Fruit fly (Drosophila melanogaster) whole organism, embryonic: ENCODE results near the gene PIG-T.

Source experiments
- CG12942 ChIP-seq: fragments of 200-800 bp; sonication (Bioruptor generic); optimal IDR thresholded peaks from 3 replicates; lab custom pipeline; 2016; ENCODE audit warnings: missing biosample characterization, missing genetic modification characterization
- CG13123 ChIP-seq: fragments of 200-800 bp; sonication (Bioruptor generic); optimal IDR thresholded peaks from 2 replicates; lab custom pipeline; 2016; ENCODE audit warnings: missing biosample characterization, missing genetic modification characterization
- CG14667 ChIP-seq: fragments of 200-800 bp; sonication (Bioruptor generic); IDR thresholded peaks from 2 replicates; pipeline ENCODE4 v1.3.6; 2022; ENCODE audit warnings: missing biosample characterization, missing genetic modification characterization
- CG17186 ChIP-seq: fragments of 200-800 bp; sonication (Bioruptor generic); optimal IDR thresholded peaks from 3 replicates; lab custom pipeline; 2017; ENCODE audit warnings: missing biosample characterization, missing genetic modification reagents, missing genetic modification characterization
- CG17829 ChIP-seq: fragments of 200-800 bp; optimal IDR thresholded peaks from 2 replicates; lab custom pipeline; 2019; ENCODE audit warnings: missing biosample characterization, mild to moderate bottlenecking, missing genetic modification characterization, moderate library complexity
- CG18011 ChIP-seq: fragments of 200-800 bp; sonication (Bioruptor generic); optimal IDR thresholded peaks from 2 replicates; lab custom pipeline; 2017; ENCODE audit warnings: missing biosample characterization, missing genetic modification characterization, mild to moderate bottlenecking, moderate library complexity, missing genotype
- CG18599 ChIP-seq: fragments of 200-800 bp; sonication (Bioruptor generic); optimal IDR thresholded peaks from 3 replicates; lab custom pipeline; 2017; ENCODE audit warnings: missing biosample characterization, missing genetic modification characterization, mild to moderate bottlenecking, moderate library complexity, missing genetic modification reagents
- CG2129 ChIP-seq: fragments of 200-800 bp; sonication (Bioruptor generic); IDR thresholded peaks from 2 replicates; pipeline ENCODE4 v1.3.6; 2022; ENCODE audit warnings: missing biosample characterization, missing genetic modification characterization; ENCODE audit not compliant: partially characterized antibody
- CG2712 ChIP-seq: fragments of 200-800 bp; optimal IDR thresholded peaks from 3 replicates; lab custom pipeline; 2019; ENCODE audit warnings: missing biosample characterization, mild to moderate bottlenecking, missing genetic modification characterization, moderate library complexity
- CG30020 ChIP-seq: fragments of 200-800 bp; optimal IDR thresholded peaks from 2 replicates; lab custom pipeline; 2019; ENCODE audit warnings: missing biosample characterization, mild to moderate bottlenecking, missing genetic modification characterization, moderate library complexity
- CG34224 ChIP-seq: fragments of 200-800 bp; sonication (Bioruptor generic); IDR thresholded peaks from 3 replicates; pipeline ENCODE4 v1.3.6; 2022; ENCODE audit warnings: missing biosample characterization, missing genetic modification characterization; ENCODE audit not compliant: partially characterized antibody
- CG3838 ChIP-seq: fragments of 200-800 bp; sonication (Bioruptor generic); optimal IDR thresholded peaks from 3 replicates; lab custom pipeline; 2016; ENCODE audit warnings: missing biosample characterization, missing genetic modification characterization
- CG3847 ChIP-seq: fragments of 200-800 bp; sonication (Bioruptor generic); IDR thresholded peaks from 2 replicates; pipeline ENCODE4 v1.3.6; 2022; ENCODE audit warnings: missing biosample characterization, missing genetic modification characterization
- CG4707 ChIP-seq: fragments of 200-800 bp; sonication (Bioruptor generic); optimal IDR thresholded peaks from 2 replicates; lab custom pipeline; 2018; ENCODE audit warnings: missing biosample characterization, mild to moderate bottlenecking, missing genetic modification characterization, moderate library complexity
- CG7372 ChIP-seq: fragments of 200-800 bp; sonication (Bioruptor generic); IDR thresholded peaks from 2 replicates; pipeline ENCODE4 v1.3.6; 2022; ENCODE audit warnings: missing biosample characterization, missing genetic modification characterization
- CG8089 ChIP-seq: fragments of 200-800 bp; sonication (Bioruptor generic); optimal IDR thresholded peaks from 3 replicates; lab custom pipeline; 2016; ENCODE audit warnings: missing biosample characterization, missing genetic modification characterization
- CG9932 ChIP-seq: fragments of 200-800 bp; sonication (Bioruptor generic); IDR thresholded peaks from 2 replicates; pipeline ENCODE4 v1.3.6; 2022; ENCODE audit warnings: missing biosample characterization, missing genetic modification characterization
- Camta ChIP-seq: fragments of 200-800 bp; sonication (Bioruptor generic); optimal IDR thresholded peaks from 2 replicates; lab custom pipeline; 2016; ENCODE audit warnings: missing biosample characterization, missing genetic modification characterization
- Dfd ChIP-seq, 2 experiments: fragments of >200 bp; optimal IDR thresholded peaks; 2 replicates each; lab custom pipeline; 2017; ENCODE audit warnings: missing biosample characterization in 2 of 2, missing genetic modification characterization in 2 of 2
- Dip2 ChIP-seq: fragments of 200-800 bp; sonication (Bioruptor generic); IDR thresholded peaks from 2 replicates; pipeline ENCODE4 v1.3.6; 2022; ENCODE audit warnings: missing biosample characterization, missing genetic modification characterization
- Elba2 ChIP-seq: fragments of 200-800 bp; sonication (Bioruptor generic); optimal IDR thresholded peaks from 3 replicates; lab custom pipeline; 2016; ENCODE audit warnings: missing biosample characterization, missing genetic modification characterization
- Hr3 ChIP-seq: fragments of 200-800 bp; sonication (Bioruptor generic); optimal IDR thresholded peaks from 3 replicates; lab custom pipeline; 2016; ENCODE audit warnings: missing biosample characterization, missing genetic modification characterization
- Kr ChIP-seq: fragments of 200-800 bp; sonication (Bioruptor generic); optimal IDR thresholded peaks from 2 replicates; lab custom pipeline; 2017; ENCODE audit warnings: missing biosample characterization, mild to moderate bottlenecking, missing genetic modification characterization
- Lhr ChIP-seq: fragments of 200-800 bp; sonication (Bioruptor generic); optimal IDR thresholded peaks from 3 replicates; lab custom pipeline; 2017; ENCODE audit warnings: mild to moderate bottlenecking, missing biosample characterization, missing genetic modification reagents, missing genetic modification characterization
- MTF-1 ChIP-seq: fragments of 200-800 bp; sonication (Bioruptor generic); optimal IDR thresholded peaks from 2 replicates; lab custom pipeline; 2018; ENCODE audit warnings: missing biosample characterization, mild to moderate bottlenecking, missing genetic modification characterization, borderline replicate concordance
- NC2β ChIP-seq: fragments of 200-800 bp; sonication (Bioruptor generic); optimal IDR thresholded peaks from 2 replicates; lab custom pipeline; 2016; ENCODE audit warnings: missing biosample characterization, missing genetic modification characterization
- Nf-YB ChIP-seq: fragments of 200-800 bp; sonication (Bioruptor generic); optimal IDR thresholded peaks from 3 replicates; lab custom pipeline; 2019; ENCODE audit warnings: missing biosample characterization, mild to moderate bottlenecking, missing genetic modification characterization, moderate library complexity
- Nf-YC ChIP-seq: fragments of 200-800 bp; optimal IDR thresholded peaks from 3 replicates; lab custom pipeline; 2019; ENCODE audit warnings: missing biosample characterization, mild to moderate bottlenecking, missing genetic modification characterization, moderate library complexity
- PHDP ChIP-seq: fragments of 200-800 bp; sonication (Bioruptor generic); optimal IDR thresholded peaks from 3 replicates; lab custom pipeline; 2018; ENCODE audit warnings: missing biosample characterization, mild to moderate bottlenecking, missing genetic modification characterization, moderate library complexity
- Rfx ChIP-seq: fragments of 200-800 bp; sonication (Bioruptor generic); IDR thresholded peaks from 2 replicates; pipeline ENCODE4 v1.3.6; 2022; ENCODE audit warnings: missing biosample characterization, missing genetic modification characterization
- Usf ChIP-seq: fragments of 200-800 bp; sonication (Bioruptor generic); optimal IDR thresholded peaks from 2 replicates; lab custom pipeline; 2017; ENCODE audit warnings: missing genotype, missing biosample characterization, missing genetic modification characterization
- al ChIP-seq: fragments of 200-800 bp; sonication (Bioruptor generic); IDR thresholded peaks from 2 replicates; pipeline ENCODE4 v1.3.6; 2022; ENCODE audit warnings: missing biosample characterization, missing genetic modification characterization
- corto ChIP-seq: fragments of 200-800 bp; sonication (Bioruptor generic); optimal IDR thresholded peaks from 2 replicates; lab custom pipeline; 2016; ENCODE audit warnings: missing biosample characterization, mild to moderate bottlenecking, missing genetic modification characterization, moderate library complexity
- ewg ChIP-seq: fragments of 200-800 bp; sonication (Bioruptor generic); optimal IDR thresholded peaks from 3 replicates; lab custom pipeline; 2017; ENCODE audit warnings: mild to moderate bottlenecking, missing biosample characterization, missing genetic modification reagents, missing genetic modification characterization
- gfzf ChIP-seq: fragments of 200-800 bp; sonication (Bioruptor generic); optimal IDR thresholded peaks from 2 replicates; lab custom pipeline; 2016; ENCODE audit warnings: missing biosample characterization, mild to moderate bottlenecking, missing genetic modification characterization, moderate library complexity
- ham ChIP-seq: fragments of 200-800 bp; sonication (Bioruptor generic); IDR thresholded peaks from 2 replicates; pipeline ENCODE4 v1.3.6; 2022; ENCODE audit warnings: missing biosample characterization, missing genetic modification characterization
- her ChIP-seq: fragments of 200-800 bp; sonication (Bioruptor generic); optimal IDR thresholded peaks from 2 replicates; lab custom pipeline; 2016; ENCODE audit warnings: missing biosample characterization, missing genetic modification characterization
- inv ChIP-seq: fragments of 200-800 bp; sonication (Bioruptor generic); IDR thresholded peaks from 2 replicates; pipeline ENCODE4 v1.3.6; 2022; ENCODE audit warnings: missing biosample characterization, missing genetic modification characterization; ENCODE audit not compliant: partially characterized antibody
- jumu ChIP-seq: fragments of 200-800 bp; sonication (Bioruptor generic); optimal IDR thresholded peaks from 3 replicates; lab custom pipeline; 2016; ENCODE audit warnings: missing biosample characterization, missing genetic modification characterization
- maf-S ChIP-seq: fragments of 200-800 bp; sonication (Bioruptor generic); optimal IDR thresholded peaks from 2 replicates; lab custom pipeline; 2016; ENCODE audit warnings: missing biosample characterization, missing genetic modification characterization
- p53 ChIP-seq: fragments of 200-800 bp; sonication (Bioruptor generic); optimal IDR thresholded peaks from 2 replicates; lab custom pipeline; 2016; ENCODE audit warnings: missing biosample characterization, missing genetic modification characterization
- pb ChIP-seq: fragments of 200-800 bp; sonication (Bioruptor generic); optimal IDR thresholded peaks from 3 replicates; lab custom pipeline; 2016; ENCODE audit warnings: missing biosample characterization, missing genetic modification characterization
- psq ChIP-seq: fragments of 200-800 bp; sonication (Bioruptor generic); optimal IDR thresholded peaks from 2 replicates; lab custom pipeline; 2017; ENCODE audit warnings: missing biosample characterization, missing genetic modification characterization
- row ChIP-seq: fragments of 200-800 bp; sonication (Bioruptor generic); IDR thresholded peaks from 3 replicates; pipeline ENCODE4 v1.3.6; 2022; ENCODE audit warnings: missing biosample characterization, missing genetic modification characterization
- salm ChIP-seq: fragments of 200-800 bp; sonication (Bioruptor generic); optimal IDR thresholded peaks from 2 replicates; lab custom pipeline; 2018; ENCODE audit warnings: missing biosample characterization, mild to moderate bottlenecking, missing genetic modification characterization
- schlank ChIP-seq: fragments of 200-800 bp; sonication (Bioruptor generic); optimal IDR thresholded peaks from 2 replicates; lab custom pipeline; 2018; ENCODE audit warnings: missing biosample characterization, mild to moderate bottlenecking, missing genetic modification characterization
- sug ChIP-seq: fragments of 200-800 bp; optimal IDR thresholded peaks from 2 replicates; lab custom pipeline; 2019; ENCODE audit warnings: missing biosample characterization, mild to moderate bottlenecking, missing genetic modification characterization, moderate library complexity
- vvl ChIP-seq: fragments of 200-800 bp; sonication (Bioruptor generic); IDR thresholded peaks from 2 replicates; pipeline ENCODE4 v1.3.6; 2022; ENCODE audit warnings: missing biosample characterization, missing genetic modification characterization
- wdn ChIP-seq: fragments of 200-800 bp; sonication (Bioruptor generic); IDR thresholded peaks from 2 replicates; pipeline ENCODE4 v1.3.6; 2022; ENCODE audit warnings: missing biosample characterization, missing genetic modification characterization
- zfh1 ChIP-seq: fragments of 200-800 bp; sonication (Bioruptor generic); IDR thresholded peaks from 3 replicates; pipeline ENCODE4 v1.3.6; 2022; ENCODE audit warnings: missing biosample characterization, missing genetic modification characterization

Gene PIG-T

DNA sequence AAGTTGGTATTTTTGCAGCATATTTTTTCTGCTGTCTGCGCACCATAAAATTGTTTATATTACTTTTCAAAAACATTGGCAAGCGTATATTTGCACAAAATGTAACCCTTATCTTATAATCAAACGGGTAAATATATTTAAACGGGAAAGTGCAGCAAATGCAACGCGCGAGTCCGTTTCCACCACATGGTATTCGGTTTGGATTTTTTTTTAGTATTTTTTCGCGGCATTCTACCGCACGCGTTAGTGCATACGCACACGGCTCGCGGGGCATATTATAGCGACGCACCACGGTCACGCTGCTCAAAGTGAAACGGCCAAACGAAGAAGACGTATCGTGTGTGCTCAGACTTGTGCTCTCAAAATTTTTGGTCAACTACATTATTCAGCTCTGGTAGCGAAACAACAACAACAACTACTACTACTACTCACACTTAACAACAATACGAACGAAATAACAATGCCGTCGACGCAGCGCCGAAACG lies 1.9 kb upstream of the PIG-T start, which contains the start of gene Trf2 (continued):
- TF ChIP-seq Rfx (GFP tag; lab: Robert Waterston, UW): peak; percentile 30; the same call in 1 of the 2 replicates
- no peak for TF ChIP-seq psq
- TF ChIP-seq CG3838 (GFP tag; lab: Kevin White, UChicago): no peak
- TF ChIP-seq vvl (GFP tag; lab: Robert Waterston, UW): peak; percentile 59
- no peak for TF ChIP-seq CG3847 (GFP tag; lab: Robert Waterston, UW)
- TF ChIP-seq Dip2 (GFP tag; lab: Robert Waterston, UW): no peak
- TF ChIP-seq Lhr (GFP tag; lab: Kevin White, UChicago): peak; percentile 30
- TF ChIP-seq CG4707: peak; percentile 2
- TF ChIP-seq Nf-YC (tag; lab: Kevin White, UChicago): no peak
- TF ChIP-seq sug (tag; lab: Kevin White, UChicago): no peak
- peak; percentile 35 for TF ChIP-seq NC2β
- no peak for TF ChIP-seq Dfd (GFP tag; optimal IDR thresholded peaks at IDR 0.05; lab: Kevin White, UChicago)
- TF ChIP-seq inv (GFP tag; lab: Robert Waterston, UW): no peak
- no peak for TF ChIP-seq Hr3 (GFP tag; lab: Kevin White, UChicago)
- TF ChIP-seq wdn (GFP tag; lab: Robert Waterston, UW): no peak
- TF ChIP-seq CG12942 (GFP tag; lab: Kevin White, UChicago): no peak
- TF ChIP-seq CG13123 (GFP tag; lab: Kevin White, UChicago): no peak
- TF ChIP-seq CG14667 (GFP tag; lab: Robert Waterston, UW): no peak
- TF ChIP-seq CG34224 (GFP tag; lab: Robert Waterston, UW): no peak
- TF ChIP-seq CG18599: no peak
- no peak for TF ChIP-seq p53 (GFP tag; lab: Kevin White, UChicago)
- peak; percentile 54 for TF ChIP-seq her (GFP tag; lab: Kevin White, UChicago)
- TF ChIP-seq ham (GFP tag; lab: Robert Waterston, UW): no peak
- TF ChIP-seq al (GFP tag; lab: Robert Waterston, UW): no peak
- no peak for TF ChIP-seq Kr (GFP tag; lab: Kevin White, UChicago)
- TF ChIP-seq Usf (GFP tag; lab: Kevin White, UChicago): no peak
- peak; percentile 64 for TF ChIP-seq MTF-1 (GFP tag; lab: Kevin White, UChicago)
- peak; percentile 49; the same call in 2 of the 3 replicates for TF ChIP-seq zfh1 (GFP tag; lab: Robert Waterston, UW)
- TF ChIP-seq CG17829 (tag; lab: Kevin White, UChicago): no peak
- no peak for TF ChIP-seq PHDP (tag; lab: Kevin White, UChicago)
- peak; percentile 9 for TF ChIP-seq CG17186 (GFP tag; lab: Kevin White, UChicago)
- TF ChIP-seq pb (GFP tag; lab: Kevin White, UChicago): no peak
- TF ChIP-seq Camta: peak; percentile 54
- TF ChIP-seq Nf-YB (GFP tag; lab: Kevin White, UChicago): peak; percentile 11
- peak; percentile 90 for TF ChIP-seq gfzf (GFP tag; lab: Kevin White, UChicago)
- no peak for TF ChIP-seq CG2129 (GFP tag; lab: Robert Waterston, UW)
- TF ChIP-seq row (GFP tag; lab: Robert Waterston, UW): no peak
- no peak for TF ChIP-seq CG2712 (tag; lab: Kevin White, UChicago)
- TF ChIP-seq schlank (tag; lab: Kevin White, UChicago): peak; percentile 3
- no peak for TF ChIP-seq corto (GFP tag; lab: Kevin White, UChicago)
- no peak for TF ChIP-seq ewg
- TF ChIP-seq CG30020 (tag; lab: Kevin White, UChicago): no peak
- TF ChIP-seq maf-S: no peak
- no peak for TF ChIP-seq CG7372 (GFP tag; lab: Robert Waterston, UW)
- TF ChIP-seq CG9932 (GFP tag; lab: Robert Waterston, UW): no peak
- no peak for TF ChIP-seq Elba2 (GFP tag; lab: Kevin White, UChicago)
- no peak for TF ChIP-seq CG18011
- TF ChIP-seq salm (tag; lab: Kevin White, UChicago): no peak
- TF ChIP-seq jumu (GFP tag; lab: Kevin White, UChicago): no peak
- no peak for TF ChIP-seq CG8089 (GFP tag; lab: Kevin White, UChicago)
